Worm (Caenorhabditis elegans): ENCODE data around the gene F17C11.11.

Gene F17C11.11

DNA sequence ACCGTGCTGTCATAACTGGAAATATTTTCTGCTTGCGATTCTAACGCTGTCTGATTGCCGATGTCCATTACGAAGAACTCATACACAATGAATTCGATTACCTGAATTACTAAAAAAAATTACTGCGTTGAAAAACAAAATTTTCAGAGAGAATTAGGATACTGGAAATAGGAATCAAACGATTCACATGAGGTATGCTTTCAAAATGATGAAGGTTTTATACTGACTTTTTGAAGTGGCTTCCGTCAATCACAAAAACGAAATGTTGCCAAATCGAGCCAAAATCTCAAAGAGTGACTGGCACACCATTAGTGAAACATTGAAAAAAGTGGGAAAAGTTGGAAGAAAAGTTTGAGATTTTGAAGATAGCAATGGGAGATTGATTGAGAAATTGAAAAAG, 29.5 kb downstream of the F17C11.11 start, which contains the start of gene zzz-1:
Gene zzz-1 (minus strand): TSS at position 101 of the 400 bp plus-strand sequence.
- no peak for TF ChIP-seq fkh-8 (tag; optimal IDR thresholded peaks at IDR 0.05)
- no peak for TF ChIP-seq ceh-63 (GFP tag; optimal IDR thresholded peaks at IDR 0.05)
- TF ChIP-seq ceh-82 (tag; optimal IDR thresholded peaks at IDR 0.05) = no peak
- no peak for TF ChIP-seq lin-13 (GFP tag; optimal IDR thresholded peaks at IDR 0.05)
- TF ChIP-seq pax-3 (tag; optimal IDR thresholded peaks at IDR 0.05) = no peak
- TF ChIP-seq swsn-7 (tag; optimal IDR thresholded peaks at IDR 0.05) = no peak
- TF ChIP-seq lin-35 (GFP tag; optimal IDR thresholded peaks at IDR 0.05) = no peak
- no peak for TF ChIP-seq zag-1 (tag; optimal IDR thresholded peaks at IDR 0.05)
- no peak for TF ChIP-seq nhr-12 (tag; optimal IDR thresholded peaks at IDR 0.05)
- no peak for TF ChIP-seq egl-27 (tag; optimal IDR thresholded peaks at IDR 0.05)
- TF ChIP-seq alr-1 (tag; optimal IDR thresholded peaks at IDR 0.05; ENCODE audit: borderline replicate concordance) = no peak
- no peak for TF ChIP-seq lin-15B (tag; optimal IDR thresholded peaks at IDR 0.05)
- no peak for TF ChIP-seq mdl-1 (tag; optimal IDR thresholded peaks at IDR 0.05)
- no peak for TF ChIP-seq unc-30 (tag; optimal IDR thresholded peaks at IDR 0.05)

DNA sequence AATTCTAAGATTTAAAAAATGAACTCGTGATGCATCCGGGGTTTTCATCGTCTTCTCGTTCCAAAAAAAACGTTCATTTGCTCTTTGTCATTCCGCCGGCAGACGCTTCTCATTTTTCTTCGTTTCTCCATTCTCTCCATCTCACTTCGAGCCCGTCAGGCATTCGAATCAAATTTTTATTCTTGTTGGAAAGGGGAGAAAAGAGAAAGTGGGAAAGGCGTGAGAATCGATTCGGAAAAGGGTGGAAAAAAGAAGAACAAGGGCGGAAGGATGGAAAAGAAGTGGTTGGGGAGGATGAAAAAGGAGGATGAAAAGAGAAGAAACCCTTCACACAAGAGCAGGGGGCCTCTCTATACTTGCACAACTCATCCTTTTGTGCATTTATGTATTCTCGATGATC, 33.8 kb downstream of the F17C11.11 start:
- TF ChIP-seq snpc-4 (tag; optimal IDR thresholded peaks at IDR 0.05) = no peak
- peak; percentile 14 for TF ChIP-seq ces-1 (GFP tag; optimal IDR thresholded peaks at IDR 0.05)
- peak; percentile 23 for TF ChIP-seq dsc-1 (tag; optimal IDR thresholded peaks at IDR 0.05)
- TF ChIP-seq mdl-1 (tag; optimal IDR thresholded peaks at IDR 0.05) = no peak
- no peak for TF ChIP-seq C34B4.2 (tag; optimal IDR thresholded peaks at IDR 0.05)
- no peak for TF ChIP-seq unc-62 (GFP tag; optimal IDR thresholded peaks at IDR 0.05)
- no peak for TF ChIP-seq fos-1 (tag; optimal IDR thresholded peaks at IDR 0.05)
- TF ChIP-seq ceh-8 (GFP tag; optimal IDR thresholded peaks at IDR 0.05) = no peak
- TF ChIP-seq lin-35 (GFP tag; optimal IDR thresholded peaks at IDR 0.05) = no peak
- TF ChIP-seq nhr-90 (tag; optimal IDR thresholded peaks at IDR 0.05; ENCODE audit: poor library complexity) = no peak
- no peak for TF ChIP-seq pax-3 (tag; optimal IDR thresholded peaks at IDR 0.05)
- peak; percentile 69 for TF ChIP-seq fkh-10 (GFP tag; optimal IDR thresholded peaks at IDR 0.05)
- no peak for TF ChIP-seq nhr-77 (tag; optimal IDR thresholded peaks at IDR 0.05)
- TF ChIP-seq ceh-88 (GFP tag; IDR thresholded peaks at IDR 0.05) = no peak
- peak; percentile 82 for TF ChIP-seq lin-14 (GFP tag; optimal IDR thresholded peaks at IDR 0.05)
- no peak for TF ChIP-seq lin-15B (tag; optimal IDR thresholded peaks at IDR 0.05)
- TF ChIP-seq nhr-76 (tag; optimal IDR thresholded peaks at IDR 0.05) = no peak
- no peak for TF ChIP-seq C16A3.4 (tag; optimal IDR thresholded peaks at IDR 0.05)
- TF ChIP-seq unc-30 (tag; optimal IDR thresholded peaks at IDR 0.05) = no peak
- TF ChIP-seq egl-13 (tag; optimal IDR thresholded peaks at IDR 0.05) = no peak
- TF ChIP-seq lsy-2 (tag; optimal IDR thresholded peaks at IDR 0.05) = peak in 1 of 2 experiments; percentile 7
- TF ChIP-seq pag-3 (tag; optimal IDR thresholded peaks at IDR 0.05; ENCODE audit: borderline replicate concordance, insufficient read depth) = no peak
- no peak for TF ChIP-seq nhr-28 (tag; optimal IDR thresholded peaks at IDR 0.05)
- no peak for TF ChIP-seq efl-1 (optimal IDR thresholded peaks at IDR 0.05)
- no peak for TF ChIP-seq efl-1 (GFP tag; optimal IDR thresholded peaks at IDR 0.05 in 1 of 2)
- no peak for TF ChIP-seq ceh-90 (tag; optimal IDR thresholded peaks at IDR 0.05)
- TF ChIP-seq elt-2 (tag; optimal IDR thresholded peaks at IDR 0.05) = no peak
- no peak for TF ChIP-seq elt-3 (tag; optimal IDR thresholded peaks at IDR 0.05)
- TF ChIP-seq nhr-71 (tag; optimal IDR thresholded peaks at IDR 0.05) = no peak
- no peak for TF ChIP-seq xbp-1 (tag; optimal IDR thresholded peaks at IDR 0.05)
- TF ChIP-seq ceh-63 (GFP tag; optimal IDR thresholded peaks at IDR 0.05) = no peak
- no peak for TF ChIP-seq hpl-2 (GFP tag; optimal IDR thresholded peaks at IDR 0.05)
- no peak for TF ChIP-seq sox-4 (tag; optimal IDR thresholded peaks at IDR 0.05)
- no peak for TF ChIP-seq lin-39 (tag; optimal IDR thresholded peaks at IDR 0.05)
- TF ChIP-seq egl-27 (tag; optimal IDR thresholded peaks at IDR 0.05) = no peak
- TF ChIP-seq sup-37 (GFP tag; optimal IDR thresholded peaks at IDR 0.05) = no peak
- TF ChIP-seq unc-98 (GFP tag; IDR thresholded peaks at IDR 0.05) = no peak
- no peak for TF ChIP-seq nhr-12 (tag; optimal IDR thresholded peaks at IDR 0.05)
- no peak for TF ChIP-seq mef-2 (tag; optimal IDR thresholded peaks at IDR 0.05)
- TF ChIP-seq nhr-47 (tag; optimal IDR thresholded peaks at IDR 0.05) = no peak
- TF ChIP-seq dpl-1 (GFP tag; optimal IDR thresholded peaks at IDR 0.05) = no peak
- TF ChIP-seq nhr-11 (tag; optimal IDR thresholded peaks at IDR 0.05) = no peak
- TF ChIP-seq ceh-82 (tag; optimal IDR thresholded peaks at IDR 0.05) = peak in 1 of 3 experiments; percentile 32
- no peak for TF ChIP-seq swsn-7 (tag; optimal IDR thresholded peaks at IDR 0.05)
- no peak for TF ChIP-seq snu-23 (GFP tag; optimal IDR thresholded peaks at IDR 0.05)
- no peak for TF ChIP-seq unc-130 (tag; optimal IDR thresholded peaks at IDR 0.05)
